Worm (Caenorhabditis elegans) whole organism, early embryonic: Measurements from ENCODE around the gene F55G7.5.

Experiments used
- ama-1 ChIP-seq: fragments of 150-350 bp; optimal IDR thresholded peaks from 2 replicates; lab custom pipeline; 2014
- ets-7 ChIP-seq: sonication (generic microtip); optimal IDR thresholded peaks from 2 replicates; lab custom pipeline; 2016; ENCODE audit warnings: missing genotype, missing genetic modification characterization, missing compliant biosample characterization

- TF ChIP-seq ama-1 (lab: Kevin White, UChicago) (no peak), ets-7 (tag; lab: Kevin White, UChicago) (no peak)
These were observed 13.5 kb downstream of the F55G7.5 start for ce11 chrX:11925243-11925642.
